Worm (Caenorhabditis elegans) whole organism, mixed stage, embryonic: Measurements from ENCODE around the gene F29A7.6.

Experiments
- drap-1 ChIP-seq: fragments of 200-800 bp; sonication (Bioruptor generic); optimal IDR thresholded peaks from 3 replicates; lab custom pipeline; 2018; ENCODE audit warnings: mild to moderate bottlenecking, missing genetic modification characterization, missing compliant biosample characterization
- elt-3 ChIP-seq: fragments of 150-350 bp; optimal IDR thresholded peaks from 2 replicates; lab custom pipeline; 2014; ENCODE audit warnings: missing biosample characterization, missing genetic modification characterization
- hlh-1 ChIP-seq: fragments of 150-350 bp; optimal IDR thresholded peaks from 2 replicates; lab custom pipeline; 2014; ENCODE audit warnings: missing biosample characterization, missing genetic modification reagents, missing genetic modification characterization
- nhr-12 ChIP-seq: fragments of 150-350 bp; optimal IDR thresholded peaks from 2 replicates; lab custom pipeline; 2014; ENCODE audit warnings: missing biosample characterization, missing genetic modification characterization
- nhr-28 ChIP-seq: fragments of 150-350 bp; optimal IDR thresholded peaks from 2 replicates; lab custom pipeline; 2014; ENCODE audit warnings: missing biosample characterization, missing genetic modification characterization
- nhr-76 ChIP-seq: sonication (generic microtip); optimal IDR thresholded peaks from 2 replicates; lab custom pipeline; 2017; ENCODE audit warnings: missing biosample characterization, missing genetic modification characterization
- tbx-8 ChIP-seq: fragments of 200-800 bp; sonication (Bioruptor generic); optimal IDR thresholded peaks from 2 replicates; lab custom pipeline; 2018; ENCODE audit warnings: mild to moderate bottlenecking, missing genetic modification characterization, moderate library complexity, missing compliant biosample characterization

Gene F29A7.6

DNA sequence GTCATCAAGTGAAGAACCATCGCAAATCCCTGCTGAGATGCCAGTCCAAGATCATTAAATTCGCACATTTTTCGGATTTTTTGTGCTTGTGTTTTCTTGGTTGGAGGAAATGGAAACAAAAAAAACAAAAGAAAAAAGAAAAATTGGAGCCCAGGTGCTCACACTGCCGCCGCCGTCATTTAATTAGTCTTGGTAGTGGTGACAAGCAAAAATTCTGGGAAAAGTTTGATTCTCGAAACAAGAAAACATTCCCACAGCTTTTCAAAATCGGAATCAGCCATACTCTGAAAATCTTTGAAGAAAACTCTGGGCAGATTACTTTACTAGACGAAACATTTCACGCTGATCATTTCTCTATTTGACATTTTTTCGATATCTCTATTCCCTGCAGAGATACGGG, 47.2 kb downstream of the F29A7.6 start, which contains the start of gene srh-128:
Gene srh-128 (minus strand): TSS at position 101 of the 400 bp plus-strand sequence.
- TF ChIP-seq nhr-28 (tag; lab: Kevin White, UChicago) (no peak), hlh-1 (tag; lab: Kevin White, UChicago) (no peak)

DNA sequence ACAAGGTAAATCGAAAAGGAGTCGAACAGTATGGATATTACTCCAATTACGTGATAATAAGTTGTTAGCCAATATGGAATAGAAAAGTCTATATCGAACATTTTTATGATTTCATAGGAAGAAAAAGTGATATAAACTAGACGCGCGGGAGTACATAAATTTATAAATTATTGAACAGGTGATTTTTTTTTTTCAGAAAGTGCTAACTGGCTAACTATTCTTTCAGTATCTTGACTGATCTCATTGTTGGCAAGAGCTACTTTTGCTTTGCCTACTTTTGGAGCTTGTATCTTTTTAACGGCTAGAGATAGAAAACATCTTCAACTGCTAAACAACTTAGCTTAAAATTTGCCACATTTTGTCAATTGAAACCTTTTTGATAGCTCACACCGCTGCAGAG, 49.7 kb downstream of the F29A7.6 start, which contains the start of gene sri-60:
Gene sri-60 (minus strand): TSS at position 101 of the 400 bp plus-strand sequence.
- TF ChIP-seq tbx-8 (GFP tag; lab: Kevin White, UChicago) (no peak), nhr-12 (tag; lab: Kevin White, UChicago) (no peak), nhr-76 (tag; lab: Kevin White, UChicago) (no peak), elt-3 (tag; lab: Kevin White, UChicago) (no peak), drap-1 (no peak)
